Fruit fly (Drosophila melanogaster) whole organism, embryonic: ENCODE measurements around the gene CG42814.

Source experiments
- ATbp ChIP-seq: fragments of 200-800 bp; sonication (Bioruptor generic); optimal IDR thresholded peaks from 2 replicates; lab custom pipeline; 2017; ENCODE audit warnings: missing biosample characterization, mild to moderate bottlenecking, missing genetic modification characterization, missing genetic modification reagents
- Abd-B ChIP-seq: fragments of 200-800 bp; sonication (Bioruptor generic); optimal IDR thresholded peaks from 2 replicates; lab custom pipeline; 2018; ENCODE audit warnings: missing biosample characterization, mild to moderate bottlenecking, missing genetic modification characterization, moderate library complexity
- Atf6 ChIP-seq: fragments of 200-800 bp; sonication (Bioruptor generic); IDR thresholded peaks from 2 replicates; pipeline ENCODE4 v1.3.6; 2022; ENCODE audit warnings: missing biosample characterization, missing genetic modification characterization
- CG10147 ChIP-seq: fragments of 200-800 bp; sonication (Bioruptor generic); optimal IDR thresholded peaks from 2 replicates; lab custom pipeline; 2019; ENCODE audit warnings: missing biosample characterization, mild to moderate bottlenecking, missing genetic modification characterization, moderate library complexity
- CG10979 ChIP-seq: fragments of 200-800 bp; sonication (Bioruptor generic); optimal IDR thresholded peaks from 2 replicates; lab custom pipeline; 2018; ENCODE audit warnings: missing biosample characterization, mild to moderate bottlenecking, missing genetic modification characterization, moderate library complexity
- CG11093 ChIP-seq: fragments of 200-800 bp; sonication (Bioruptor generic); IDR thresholded peaks from 3 replicates; pipeline ENCODE4 v1.3.6; 2022; ENCODE audit warnings: missing biosample characterization, missing genetic modification characterization
- CG11247 ChIP-seq: fragments of 200-800 bp; sonication (Bioruptor generic); IDR thresholded peaks from 2 replicates; pipeline ENCODE4 v1.3.6; 2022; ENCODE audit warnings: missing biosample characterization, missing genetic modification characterization
- CG11504 ChIP-seq: fragments of 200-800 bp; sonication (Bioruptor generic); optimal IDR thresholded peaks from 3 replicates; lab custom pipeline; 2019; ENCODE audit warnings: missing biosample characterization, mild to moderate bottlenecking, missing genetic modification characterization, moderate library complexity
- CG12155 ChIP-seq: fragments of 200-800 bp; sonication (Bioruptor generic); optimal IDR thresholded peaks from 3 replicates; lab custom pipeline; 2016; ENCODE audit warnings: missing biosample characterization, missing genetic modification characterization
- CG13624 ChIP-seq: fragments of 200-800 bp; sonication (Bioruptor generic); optimal IDR thresholded peaks from 2 replicates; lab custom pipeline; 2016; ENCODE audit warnings: missing biosample characterization, missing genetic modification characterization
- CG15011 ChIP-seq: fragments of 200-800 bp; sonication (Bioruptor generic); optimal IDR thresholded peaks from 3 replicates; lab custom pipeline; 2018; ENCODE audit warnings: missing biosample characterization, mild to moderate bottlenecking, missing genetic modification characterization
- CG15514 ChIP-seq: fragments of 200-800 bp; sonication (Bioruptor generic); optimal IDR thresholded peaks from 3 replicates; lab custom pipeline; 2017; ENCODE audit warnings: missing biosample characterization, missing genetic modification characterization, mild to moderate bottlenecking, moderate library complexity, missing genetic modification reagents
- CG15696 ChIP-seq: fragments of 200-800 bp; sonication (Bioruptor generic); optimal IDR thresholded peaks from 2 replicates; lab custom pipeline; 2019; ENCODE audit warnings: missing biosample characterization, mild to moderate bottlenecking, missing genetic modification characterization, moderate library complexity
- CG18262 ChIP-seq: fragments of 200-800 bp; optimal IDR thresholded peaks from 3 replicates; lab custom pipeline; 2019; ENCODE audit warnings: missing biosample characterization, mild to moderate bottlenecking, missing genetic modification characterization, moderate library complexity
- CG30403 ChIP-seq: fragments of 200-800 bp; sonication (Bioruptor generic); optimal IDR thresholded peaks from 3 replicates; lab custom pipeline; 2016; ENCODE audit warnings: missing biosample characterization, missing genetic modification characterization
- CG6654 ChIP-seq: fragments of 200-800 bp; sonication (Bioruptor generic); optimal IDR thresholded peaks from 2 replicates; lab custom pipeline; 2017; ENCODE audit warnings: missing biosample characterization, mild to moderate bottlenecking, missing genetic modification characterization
- CG6683 ChIP-seq: fragments of 200-800 bp; sonication (Bioruptor generic); optimal IDR thresholded peaks from 2 replicates; lab custom pipeline; 2017; ENCODE audit warnings: missing biosample characterization, mild to moderate bottlenecking, missing genetic modification characterization, missing genetic modification reagents
- CG6813 ChIP-seq: fragments of 200-800 bp; sonication (Bioruptor generic); optimal IDR thresholded peaks from 2 replicates; lab custom pipeline; 2017; ENCODE audit warnings: missing biosample characterization, missing genetic modification characterization, mild to moderate bottlenecking, moderate library complexity, missing genetic modification reagents
- CG7372 ChIP-seq: fragments of 200-800 bp; sonication (Bioruptor generic); IDR thresholded peaks from 2 replicates; pipeline ENCODE4 v1.3.6; 2022; ENCODE audit warnings: missing biosample characterization, missing genetic modification characterization
- CG7928 ChIP-seq: fragments of 200-800 bp; sonication (Bioruptor generic); optimal IDR thresholded peaks from 2 replicates; lab custom pipeline; 2017; ENCODE audit warnings: missing biosample characterization, mild to moderate bottlenecking, missing genetic modification characterization
- CG8281 ChIP-seq: fragments of 200-800 bp; sonication (Bioruptor generic); optimal IDR thresholded peaks from 2 replicates; lab custom pipeline; 2018; ENCODE audit warnings: missing biosample characterization, mild to moderate bottlenecking, missing genetic modification characterization, moderate library complexity
- CG8359 ChIP-seq: fragments of 200-800 bp; sonication (Bioruptor generic); optimal IDR thresholded peaks from 2 replicates; lab custom pipeline; 2017; ENCODE audit warnings: missing biosample characterization, mild to moderate bottlenecking, missing genetic modification characterization, borderline replicate concordance
- CG9817 ChIP-seq: fragments of 200-800 bp; sonication (Bioruptor generic); optimal IDR thresholded peaks from 2 replicates; lab custom pipeline; 2018; ENCODE audit warnings: missing biosample characterization, mild to moderate bottlenecking, missing genetic modification characterization, moderate library complexity
- CoRest ChIP-seq: fragments of 200-800 bp; sonication (Bioruptor generic); optimal IDR thresholded peaks from 3 replicates; lab custom pipeline; 2018; ENCODE audit warnings: missing biosample characterization, mild to moderate bottlenecking, missing genetic modification characterization, moderate library complexity
- Gsc ChIP-seq: fragments of 200-800 bp; sonication (Bioruptor generic); IDR thresholded peaks from 2 replicates; pipeline ENCODE4 v1.3.6; 2022; ENCODE audit warnings: missing biosample characterization, missing genetic modification characterization
- HLH4C ChIP-seq: fragments of 200-800 bp; sonication (Bioruptor generic); IDR thresholded peaks from 3 replicates; pipeline ENCODE4 v1.3.6; 2022; ENCODE audit warnings: missing biosample characterization, missing genetic modification characterization; ENCODE audit not compliant: partially characterized antibody
- Lhr ChIP-seq: fragments of 200-800 bp; sonication (Bioruptor generic); optimal IDR thresholded peaks from 3 replicates; lab custom pipeline; 2017; ENCODE audit warnings: mild to moderate bottlenecking, missing biosample characterization, missing genetic modification reagents, missing genetic modification characterization
- Meics ChIP-seq: fragments of 200-800 bp; sonication (Bioruptor generic); optimal IDR thresholded peaks from 2 replicates; lab custom pipeline; 2017; ENCODE audit warnings: missing biosample characterization, mild to moderate bottlenecking, missing genetic modification characterization
- Pdp1 ChIP-seq, 2 experiments: fragments of 200-800 bp; sonication (Bioruptor generic); optimal IDR thresholded peaks; 3 replicates each; lab custom pipeline; 2016; ENCODE audit warnings: missing biosample characterization in 2 of 2, missing genetic modification characterization in 2 of 2, mild to moderate bottlenecking in 1 of 2, moderate library complexity in 1 of 2
- Sry-β ChIP-seq: fragments of 200-800 bp; sonication (Bioruptor generic); optimal IDR thresholded peaks from 2 replicates; lab custom pipeline; 2018; ENCODE audit warnings: missing biosample characterization, mild to moderate bottlenecking, missing genetic modification characterization, moderate library complexity
- Usf ChIP-seq: fragments of 200-800 bp; sonication (Bioruptor generic); optimal IDR thresholded peaks from 2 replicates; lab custom pipeline; 2017; ENCODE audit warnings: missing genotype, missing biosample characterization, missing genetic modification characterization
- ab ChIP-seq: fragments of 200-800 bp; sonication (Bioruptor generic); optimal IDR thresholded peaks from 2 replicates; lab custom pipeline; 2016; ENCODE audit warnings: missing biosample characterization, missing genetic modification characterization
- bcd ChIP-seq: fragments of 200-800 bp; sonication (Bioruptor generic); optimal IDR thresholded peaks from 2 replicates; lab custom pipeline; 2017; ENCODE audit warnings: missing biosample characterization, mild to moderate bottlenecking, missing genetic modification characterization
- bowl ChIP-seq: fragments of 200-800 bp; sonication (Bioruptor generic); IDR thresholded peaks from 2 replicates; pipeline ENCODE4 v1.3.6; 2022; ENCODE audit warnings: missing biosample characterization, missing genetic modification characterization
- cg ChIP-seq: fragments of 200-800 bp; sonication (Bioruptor generic); optimal IDR thresholded peaks from 3 replicates; lab custom pipeline; 2019; ENCODE audit warnings: missing biosample characterization, mild to moderate bottlenecking, missing genetic modification characterization, moderate library complexity
- chif ChIP-seq, 2 experiments: fragments of 200-800 bp; sonication (Bioruptor generic); optimal IDR thresholded peaks; 3 replicates each; lab custom pipeline; 2016; ENCODE audit warnings: missing biosample characterization in 2 of 2, missing genetic modification characterization in 2 of 2
- crc ChIP-seq: fragments of 200-800 bp; sonication (Bioruptor generic); optimal IDR thresholded peaks from 2 replicates; lab custom pipeline; 2016; ENCODE audit warnings: missing biosample characterization, missing genetic modification characterization
- crol ChIP-seq: fragments of 200-800 bp; sonication (Bioruptor generic); IDR thresholded peaks from 2 replicates; pipeline ENCODE4 v1.3.6; 2022; ENCODE audit warnings: missing biosample characterization, missing genetic modification characterization
- cwo ChIP-seq: fragments of 200-800 bp; sonication (Bioruptor generic); optimal IDR thresholded peaks from 3 replicates; lab custom pipeline; 2017; ENCODE audit warnings: missing biosample characterization, missing genetic modification characterization, mild to moderate bottlenecking, moderate library complexity, missing genetic modification reagents
- dpn ChIP-seq, 2 experiments: fragments of 200-800 bp; sonication (Bioruptor generic); optimal IDR thresholded peaks; 3 replicates each; lab custom pipeline; 2016; ENCODE audit warnings: missing biosample characterization in 2 of 2, missing genetic modification characterization in 2 of 2
- en ChIP-seq: fragments of 200-800 bp; sonication (Bioruptor generic); optimal IDR thresholded peaks from 2 replicates; lab custom pipeline; 2016; ENCODE audit warnings: missing biosample characterization, missing genetic modification characterization
- ham ChIP-seq: fragments of 200-800 bp; sonication (Bioruptor generic); IDR thresholded peaks from 2 replicates; pipeline ENCODE4 v1.3.6; 2022; ENCODE audit warnings: missing biosample characterization, missing genetic modification characterization
- phol ChIP-seq: fragments of 200-800 bp; sonication (Bioruptor generic); optimal IDR thresholded peaks from 3 replicates; lab custom pipeline; 2018; ENCODE audit warnings: missing biosample characterization, mild to moderate bottlenecking, missing genetic modification characterization, moderate library complexity
- salm ChIP-seq: fragments of 200-800 bp; sonication (Bioruptor generic); optimal IDR thresholded peaks from 2 replicates; lab custom pipeline; 2018; ENCODE audit warnings: missing biosample characterization, mild to moderate bottlenecking, missing genetic modification characterization
- sob ChIP-seq: fragments of 200-800 bp; sonication (Bioruptor generic); IDR thresholded peaks from 2 replicates; pipeline ENCODE4 v1.3.6; 2022; ENCODE audit warnings: missing biosample characterization, missing genetic modification characterization
- sqz ChIP-seq: fragments of 200-800 bp; sonication (Bioruptor generic); optimal IDR thresholded peaks from 3 replicates; lab custom pipeline; 2018; ENCODE audit warnings: missing biosample characterization, mild to moderate bottlenecking, missing genetic modification characterization
- tup ChIP-seq: fragments of 200-800 bp; sonication (Bioruptor generic); optimal IDR thresholded peaks from 2 replicates; lab custom pipeline; 2016; ENCODE audit warnings: missing biosample characterization, mild to moderate bottlenecking, missing genetic modification characterization, moderate library complexity
- wdn ChIP-seq: fragments of 200-800 bp; sonication (Bioruptor generic); IDR thresholded peaks from 2 replicates; pipeline ENCODE4 v1.3.6; 2022; ENCODE audit warnings: missing biosample characterization, missing genetic modification characterization

The CG42814 gene

dm6 chr3R:27274533-27275447 is 45.5 kb upstream of the CG42814 start, which contains the start of gene CG5938 (continued):
- TF ChIP-seq CG10979 (tag; lab: Kevin White, UChicago) = no peak
- TF ChIP-seq CoRest (tag; lab: Kevin White, UChicago) = peak; percentile 51
- TF ChIP-seq CG15696 = peak; percentile 5
- no peak for TF ChIP-seq Sry-β (GFP tag; lab: Kevin White, UChicago)
- TF ChIP-seq Atf6 (GFP tag; lab: Robert Waterston, UW) = no peak; the same call in 1 of the 2 replicates
- TF ChIP-seq CG9817 = peak; percentile 9
- no peak for TF ChIP-seq en
- no peak for TF ChIP-seq CG15011
- no peak for TF ChIP-seq ATbp
- TF ChIP-seq Meics (GFP tag; lab: Kevin White, UChicago) = peak; percentile 30
- TF ChIP-seq Usf (GFP tag; lab: Kevin White, UChicago) = no peak
- TF ChIP-seq CG8359 (GFP tag; lab: Kevin White, UChicago) = no peak
- TF ChIP-seq ab (GFP tag; lab: Kevin White, UChicago) = no peak
- no peak for TF ChIP-seq CG11247 (GFP tag; lab: Robert Waterston, UW)
- peak; percentile 6 for TF ChIP-seq cwo
- TF ChIP-seq CG6654 (GFP tag; lab: Kevin White, UChicago) = no peak
- peak; percentile 36 for TF ChIP-seq CG18262 (tag; lab: Kevin White, UChicago)
- TF ChIP-seq CG8281 = no peak
- no peak for TF ChIP-seq CG11093
- no peak for TF ChIP-seq CG7372
- no peak for TF ChIP-seq chif (GFP tag; optimal IDR thresholded peaks at IDR 0.05; lab: Kevin White, UChicago)
- TF ChIP-seq crc = no peak
- peak; percentile 43 for TF ChIP-seq CG30403 (GFP tag; lab: Kevin White, UChicago)
- TF ChIP-seq CG15514 (GFP tag; lab: Kevin White, UChicago) = peak; percentile 62
- peak; percentile 6 for TF ChIP-seq CG12155 (GFP tag; lab: Kevin White, UChicago)
- no peak for TF ChIP-seq Lhr
- peak; percentile 90 for TF ChIP-seq cg
- TF ChIP-seq CG13624 (GFP tag; lab: Kevin White, UChicago) = no peak
- no peak for TF ChIP-seq ham (GFP tag; lab: Robert Waterston, UW)
- TF ChIP-seq tup = peak; percentile 1
- no peak for TF ChIP-seq CG6813 (GFP tag; lab: Kevin White, UChicago)
- TF ChIP-seq Pdp1 (GFP tag; optimal IDR thresholded peaks at IDR 0.05; lab: Kevin White, UChicago) = peak in 1 of 2 experiments; percentile 77
- peak; percentile 38 for TF ChIP-seq phol (tag; lab: Kevin White, UChicago)
- TF ChIP-seq CG10147 (GFP tag; lab: Kevin White, UChicago) = no peak
- TF ChIP-seq bcd (GFP tag; lab: Kevin White, UChicago) = peak; percentile 7
- no peak for TF ChIP-seq CG7928 (GFP tag; lab: Kevin White, UChicago)
- TF ChIP-seq sob = 0 out of 2 replicates have a peak, but pooled peaks have one; percentile 9
- TF ChIP-seq dpn (GFP tag; optimal IDR thresholded peaks at IDR 0.05; lab: Kevin White, UChicago) = peak in 1 of 2 experiments; percentile 42
- no peak for TF ChIP-seq CG6683
- no peak for TF ChIP-seq Gsc (GFP tag; lab: Robert Waterston, UW)
- peak; percentile 73 for TF ChIP-seq crol (GFP tag; lab: Robert Waterston, UW)
- TF ChIP-seq salm (tag; lab: Kevin White, UChicago) = no peak
- TF ChIP-seq Abd-B (GFP tag; lab: Kevin White, UChicago) = peak; percentile 25
- TF ChIP-seq bowl (GFP tag; lab: Robert Waterston, UW) = no peak
- TF ChIP-seq HLH4C = no peak
- no peak for TF ChIP-seq wdn
- peak; percentile 50 for TF ChIP-seq CG11504 (tag; lab: Kevin White, UChicago)
- no peak for TF ChIP-seq sqz
